Worm (Caenorhabditis elegans): ENCODE data around the gene pde-3.

DNA sequence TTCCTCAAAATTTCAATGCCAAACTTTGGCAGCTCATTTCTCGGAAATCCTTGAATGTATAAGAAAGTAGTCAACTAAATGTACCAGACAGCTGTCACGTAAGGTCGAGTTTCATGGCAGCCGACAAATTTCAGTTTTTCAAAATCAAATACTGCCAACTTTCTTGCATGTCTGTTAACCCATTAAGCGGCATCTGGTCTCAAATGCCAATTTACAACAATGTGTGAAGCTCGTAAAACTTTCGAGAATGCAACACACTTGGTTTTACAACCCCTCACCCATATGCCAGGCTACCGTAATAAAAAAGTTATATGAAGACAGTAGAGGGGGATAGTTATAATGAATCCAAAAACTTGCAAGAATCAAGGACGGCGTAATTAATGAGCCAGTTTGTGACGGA is 15.9 kb upstream of the pde-3 start:
- TF ChIP-seq elt-1 (tag; optimal IDR thresholded peaks at IDR 0.05; ENCODE audit: borderline replicate concordance, insufficient read depth): no peak
- TF ChIP-seq lin-13 (tag; optimal IDR thresholded peaks at IDR 0.05): no peak
- no peak for TF ChIP-seq ztf-11 (tag; optimal IDR thresholded peaks at IDR 0.05)
- no peak for TF ChIP-seq unc-62 (GFP tag; optimal IDR thresholded peaks at IDR 0.05)
- TF ChIP-seq snpc-4 (tag; optimal IDR thresholded peaks at IDR 0.05): no peak
- no peak for TF ChIP-seq sptf-1 (tag; optimal IDR thresholded peaks at IDR 0.05)
- TF ChIP-seq ces-1 (GFP tag; optimal IDR thresholded peaks at IDR 0.05): no peak
- TF ChIP-seq bed-3 (GFP tag; optimal IDR thresholded peaks at IDR 0.05): no peak
- no peak for TF ChIP-seq unc-39 (tag; optimal IDR thresholded peaks at IDR 0.05)
